Worm (Caenorhabditis elegans): Measurements from ENCODE around the gene Y4C6B.1.
"Not testable (repeated sequence)": the region's sequence is repeated elsewhere in the genome, so short reads cannot be mapped to it uniquely, and the experiment has no call there.

DNA sequence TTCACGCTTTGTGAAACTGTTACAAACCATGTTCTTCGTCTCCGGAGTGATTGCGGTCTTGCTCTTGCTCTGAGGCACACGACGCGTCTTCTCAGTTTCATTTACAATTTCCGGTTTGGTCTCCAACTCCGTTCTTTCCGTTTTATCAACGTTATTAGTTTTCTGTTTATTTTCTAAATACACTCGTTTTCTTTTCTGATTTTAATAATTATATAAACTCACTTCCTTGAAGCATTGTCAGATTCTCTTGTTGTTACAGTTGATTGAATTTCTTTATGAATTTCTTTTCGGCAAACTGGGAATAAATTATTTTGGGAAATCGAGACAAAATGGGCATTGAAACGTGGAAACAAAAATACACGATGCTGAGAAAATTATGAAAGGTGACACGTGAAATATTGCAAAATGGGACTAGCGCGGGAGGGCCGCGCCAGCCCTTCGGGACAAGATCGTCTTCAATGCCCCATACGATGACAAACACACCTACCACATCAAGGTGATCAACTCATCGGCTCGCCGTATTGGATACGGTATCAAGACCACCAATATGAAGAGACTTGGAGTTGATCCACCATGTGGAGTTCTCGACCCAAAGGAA is 46.1 kb upstream of the Y4C6B.1 start, which contains the start of the genes ZK354.9 and msp-58:
- not testable (repeated sequence) for TF ChIP-seq unc-39 (tag; optimal IDR thresholded peaks at IDR 0.05); lin-13 (tag; optimal IDR thresholded peaks at IDR 0.05); sem-2 (GFP tag; optimal IDR thresholded peaks at IDR 0.05); nhr-76 (tag; optimal IDR thresholded peaks at IDR 0.05); tbx-8 (GFP tag; optimal IDR thresholded peaks at IDR 0.05); cnd-1 (tag; optimal IDR thresholded peaks at IDR 0.05); M03D4.4 (tag; optimal IDR thresholded peaks at IDR 0.05); nhr-237 (tag; optimal IDR thresholded peaks at IDR 0.05); ces-1 (GFP tag; optimal IDR thresholded peaks at IDR 0.05); mep-1 (tag; optimal IDR thresholded peaks at IDR 0.05); snpc-4 (tag; optimal IDR thresholded peaks at IDR 0.05); ceh-43 (GFP tag; optimal IDR thresholded peaks at IDR 0.05); mab-5 (tag; optimal IDR thresholded peaks at IDR 0.05); nhr-2 (tag; optimal IDR thresholded peaks at IDR 0.05)
